Worm (Caenorhabditis elegans) whole organism, young adult: ENCODE data around the gene ceh-28.

Experiments used
- B0019.2 ChIP-seq: fragments of 200-800 bp; sonication (Bioruptor generic); conservative IDR thresholded peaks from 2 replicates; pipeline ENCODE4 v1.3.6; 2022; ENCODE audit warnings: missing genetic modification reagents, missing genetic modification characterization, missing compliant biosample characterization
- B0336.3 ChIP-seq: fragments of 200-800 bp; sonication (Bioruptor generic); IDR thresholded peaks from 2 replicates; pipeline ENCODE4 v1.3.6; 2022; ENCODE audit warnings: missing genetic modification characterization, missing compliant biosample characterization
- F23B12.7 ChIP-seq: sonication (generic microtip); optimal IDR thresholded peaks from 2 replicates; lab custom pipeline; 2017; ENCODE audit warnings: missing genetic modification characterization, mild to moderate bottlenecking, missing compliant biosample characterization, antibody characterized with exemption, moderate library complexity; ENCODE audit not compliant: insufficient read depth
- T26A5.8 ChIP-seq: sonication (generic microtip); optimal IDR thresholded peaks from 2 replicates; lab custom pipeline; 2016; ENCODE audit warnings: missing genetic modification characterization, missing compliant biosample characterization
- Y53G8AR.9 ChIP-seq: fragments of 200-800 bp; sonication (Bioruptor generic); conservative IDR thresholded peaks from 2 replicates; pipeline ENCODE4 v1.3.6; 2022; ENCODE audit warnings: missing genetic modification reagents, missing genetic modification characterization, missing compliant biosample characterization
- Y56A3A.18 ChIP-seq: fragments of 200-800 bp; sonication (Bioruptor generic); IDR thresholded peaks from 2 replicates; pipeline ENCODE4 v1.3.6; 2022; ENCODE audit warnings: missing genetic modification reagents, missing genetic modification characterization, missing compliant biosample characterization
- ama-1 ChIP-seq, 3 experiments: fragments of 150-350 bp in 1 of 3; sonication (generic microtip) in 2 of 3; optimal IDR thresholded peaks; 2 replicates each; lab custom pipeline; 2014 to 2018; ENCODE audit warnings: missing biosample characterization in 2 of 3, missing genetic modification characterization in 2 of 3, missing genetic modification reagents in 2 of 3
- athp-1 ChIP-seq: sonication (generic microtip); optimal IDR thresholded peaks from 2 replicates; lab custom pipeline; 2017; ENCODE audit warnings: mild to moderate bottlenecking, missing genetic modification characterization, missing compliant biosample characterization
- bed-1 ChIP-seq: fragments of 200-800 bp; sonication (Bioruptor generic); IDR thresholded peaks from 2 replicates; pipeline ENCODE4 v1.3.6; 2022; ENCODE audit warnings: missing genetic modification reagents, missing genetic modification characterization, missing compliant biosample characterization
- cebp-1 ChIP-seq, 2 experiments: fragments of 200-800 bp in 1 of 2; sonication (Bioruptor generic) in 1 of 2; sonication (generic microtip) in 1 of 2; IDR thresholded peaks in 1 of 2; optimal IDR thresholded peaks in 1 of 2; 2 replicates each; pipeline versions ENCODE4 v1.3.6 to Lab custom; 2017 to 2022; ENCODE audit warnings: missing compliant biosample characterization in 2 of 2, missing genetic modification characterization in 2 of 2, mild to moderate bottlenecking in 1 of 2, missing genetic modification reagents in 1 of 2, moderate library complexity in 1 of 2
- cebp-2 ChIP-seq: fragments of 200-800 bp; sonication (Bioruptor generic); IDR thresholded peaks from 2 replicates; pipeline ENCODE4 v1.3.6; 2022; ENCODE audit warnings: missing genetic modification characterization, missing compliant biosample characterization
- ceh-79 ChIP-seq: sonication (generic microtip); optimal IDR thresholded peaks from 2 replicates; lab custom pipeline; 2017; ENCODE audit warnings: mild to moderate bottlenecking, missing genetic modification characterization, missing compliant biosample characterization
- chd-7 ChIP-seq: sonication (generic microtip); optimal IDR thresholded peaks from 2 replicates; lab custom pipeline; 2016; ENCODE audit warnings: mild to moderate bottlenecking, missing genetic modification characterization, moderate library complexity, missing compliant biosample characterization
- egl-44 ChIP-seq: fragments of 200-800 bp; sonication (Bioruptor generic); IDR thresholded peaks from 2 replicates; pipeline ENCODE4 v1.3.6; 2022; ENCODE audit warnings: missing genetic modification reagents, missing genetic modification characterization, missing compliant biosample characterization
- ekl-4 ChIP-seq: fragments of 200-800 bp; sonication (Bioruptor generic); IDR thresholded peaks from 2 replicates; pipeline ENCODE4 v1.3.6; 2022; ENCODE audit warnings: missing genetic modification reagents, missing genetic modification characterization, missing compliant biosample characterization
- fkh-3 ChIP-seq: sonication (generic microtip); optimal IDR thresholded peaks from 2 replicates; lab custom pipeline; 2016; ENCODE audit warnings: mild to moderate bottlenecking, missing genetic modification characterization, missing compliant biosample characterization
- gei-17 ChIP-seq: fragments of 200-800 bp; sonication (Bioruptor generic); optimal IDR thresholded peaks from 2 replicates; lab custom pipeline; 2018; ENCODE audit warnings: mild to moderate bottlenecking, missing genetic modification characterization, missing compliant biosample characterization
- hmg-1.2 ChIP-seq: fragments of 200-800 bp; sonication (Bioruptor generic); IDR thresholded peaks from 2 replicates; pipeline ENCODE4 v1.3.6; 2022; ENCODE audit warnings: missing genetic modification reagents, missing genetic modification characterization, missing compliant biosample characterization
- hrde-1 ChIP-seq: sonication (generic microtip); optimal IDR thresholded peaks from 2 replicates; lab custom pipeline; 2016; ENCODE audit warnings: missing genetic modification characterization, mild to moderate bottlenecking, missing compliant biosample characterization, moderate library complexity, missing genotype, missing genetic modification reagents, borderline replicate concordance
- lag-1 ChIP-seq: fragments of 200-800 bp; sonication (Bioruptor generic); IDR thresholded peaks from 2 replicates; pipeline ENCODE4 v1.3.6; 2022; ENCODE audit warnings: missing genetic modification reagents, missing genetic modification characterization, missing compliant biosample characterization
- let-526 ChIP-seq: fragments of 200-800 bp; sonication (Bioruptor generic); IDR thresholded peaks from 2 replicates; pipeline ENCODE4 v1.3.6; 2022; ENCODE audit warnings: missing genetic modification reagents, missing genetic modification characterization, missing compliant biosample characterization
- let-607 ChIP-seq, 2 experiments: fragments of 200-800 bp in 1 of 2; sonication (Bioruptor generic) in 1 of 2; sonication (generic microtip) in 1 of 2; optimal IDR thresholded peaks; 2 replicates each; lab custom pipeline; 2016 to 2018; ENCODE audit warnings: mild to moderate bottlenecking in 2 of 2, missing compliant biosample characterization in 2 of 2, missing genetic modification characterization in 2 of 2, moderate library complexity in 2 of 2, missing genotype in 1 of 2
- lin-26 ChIP-seq: fragments of 200-800 bp; sonication (Bioruptor generic); IDR thresholded peaks from 2 replicates; pipeline ENCODE4 v1.3.6; 2022; ENCODE audit warnings: missing genetic modification reagents, missing genetic modification characterization, missing compliant biosample characterization
- lin-35 ChIP-seq, 3 experiments: fragments of 150-350 bp in 2 of 3; sonication (generic microtip) in 1 of 3; optimal IDR thresholded peaks; 2 replicates each; lab custom pipeline; 2014 to 2018; ENCODE audit warnings: missing biosample characterization in 3 of 3, missing genetic modification characterization in 3 of 3, missing genetic modification reagents in 3 of 3
- lin-40 ChIP-seq: sonication (generic microtip); optimal IDR thresholded peaks from 2 replicates; lab custom pipeline; 2016; ENCODE audit warnings: missing genetic modification characterization, mild to moderate bottlenecking, missing compliant biosample characterization, missing genotype, missing genetic modification reagents
- lsl-1 ChIP-seq: fragments of 200-800 bp; sonication (Bioruptor generic); optimal IDR thresholded peaks from 2 replicates; lab custom pipeline; 2018; ENCODE audit warnings: mild to moderate bottlenecking, missing genetic modification characterization, moderate library complexity, missing compliant biosample characterization
- madf-3 ChIP-seq: fragments of 200-800 bp; sonication (Bioruptor generic); IDR thresholded peaks from 2 replicates; pipeline ENCODE4 v1.3.6; 2022; ENCODE audit warnings: missing genetic modification reagents, missing genetic modification characterization, missing compliant biosample characterization
- madf-8 ChIP-seq: fragments of 200-800 bp; sonication (Bioruptor generic); conservative IDR thresholded peaks from 2 replicates; pipeline ENCODE4 v1.3.6; 2022; ENCODE audit warnings: missing genetic modification reagents, missing genetic modification characterization, missing compliant biosample characterization
- mcd-1 ChIP-seq: fragments of 200-800 bp; sonication (Bioruptor generic); IDR thresholded peaks from 2 replicates; pipeline ENCODE4 v1.3.6; 2022; ENCODE audit warnings: missing genetic modification reagents, missing genetic modification characterization, missing compliant biosample characterization
- mel-28 ChIP-seq: sonication (generic microtip); optimal IDR thresholded peaks from 2 replicates; lab custom pipeline; 2016; ENCODE audit warnings: borderline replicate concordance, mild to moderate bottlenecking, missing genetic modification characterization, missing compliant biosample characterization
- mxl-1 ChIP-seq: sonication (generic microtip); optimal IDR thresholded peaks from 2 replicates; lab custom pipeline; 2016; ENCODE audit warnings: missing genetic modification characterization, missing compliant biosample characterization
- nhr-90 ChIP-seq: sonication (generic microtip); optimal IDR thresholded peaks from 2 replicates; lab custom pipeline; 2016; ENCODE audit warnings: missing genotype, mild to moderate bottlenecking, missing genetic modification characterization, missing compliant biosample characterization
- pbrm-1 ChIP-seq: fragments of 200-800 bp; sonication (Bioruptor generic); IDR thresholded peaks from 2 replicates; pipeline ENCODE4 v1.3.6; 2022; ENCODE audit warnings: missing genetic modification reagents, missing genetic modification characterization, missing compliant biosample characterization
- pha-4 ChIP-seq: fragments of 150-350 bp; sonication (generic microtip); optimal IDR thresholded peaks from 2 replicates; lab custom pipeline; 2014; ENCODE audit warnings: missing biosample characterization, missing genetic modification reagents, missing genetic modification characterization
- repo-1 ChIP-seq: sonication (generic microtip); optimal IDR thresholded peaks from 2 replicates; lab custom pipeline; 2017; ENCODE audit warnings: mild to moderate bottlenecking, missing genetic modification characterization, missing compliant biosample characterization
- rpc-1 ChIP-seq, 2 experiments: fragments of 150-350 bp in 1 of 2; sonication (generic microtip) in 1 of 2; optimal IDR thresholded peaks; 2 replicates each; lab custom pipeline; 2014 to 2018; ENCODE audit warnings: missing biosample characterization in 1 of 2, missing genetic modification characterization in 1 of 2, missing genetic modification reagents in 1 of 2, missing genotype in 1 of 2
- snpc-1.1 ChIP-seq: sonication (generic microtip); optimal IDR thresholded peaks from 2 replicates; lab custom pipeline; 2017; ENCODE audit warnings: missing genetic modification characterization, mild to moderate bottlenecking, missing compliant biosample characterization, antibody characterized with exemption, moderate library complexity, missing genotype, missing genetic modification reagents; ENCODE audit not compliant: insufficient read depth
- tbp1 ChIP-seq: fragments of 200-800 bp; sonication (Bioruptor generic); optimal IDR thresholded peaks from 2 replicates; lab custom pipeline; 2018; ENCODE audit warnings: mild to moderate bottlenecking, missing genetic modification characterization, missing compliant biosample characterization
- tlf-1 ChIP-seq: fragments of 200-800 bp; sonication (Bioruptor generic); optimal IDR thresholded peaks from 2 replicates; lab custom pipeline; 2018; ENCODE audit warnings: mild to moderate bottlenecking, missing genetic modification characterization, missing compliant biosample characterization
- xnd-1 ChIP-seq: sonication (generic microtip); optimal IDR thresholded peaks from 2 replicates; lab custom pipeline; 2016; ENCODE audit warnings: missing genotype, missing genetic modification reagents, missing genetic modification characterization, missing compliant biosample characterization
- zfh-2 ChIP-seq: fragments of 200-800 bp; sonication (Bioruptor generic); conservative IDR thresholded peaks from 2 replicates; pipeline ENCODE4 v1.3.6; 2022; ENCODE audit warnings: missing genetic modification reagents, missing genetic modification characterization, missing compliant biosample characterization
- ztf-26 ChIP-seq: sonication (generic microtip); optimal IDR thresholded peaks from 2 replicates; lab custom pipeline; 2017; ENCODE audit warnings: missing genetic modification characterization, missing compliant biosample characterization

ceh-28 gene

DNA sequence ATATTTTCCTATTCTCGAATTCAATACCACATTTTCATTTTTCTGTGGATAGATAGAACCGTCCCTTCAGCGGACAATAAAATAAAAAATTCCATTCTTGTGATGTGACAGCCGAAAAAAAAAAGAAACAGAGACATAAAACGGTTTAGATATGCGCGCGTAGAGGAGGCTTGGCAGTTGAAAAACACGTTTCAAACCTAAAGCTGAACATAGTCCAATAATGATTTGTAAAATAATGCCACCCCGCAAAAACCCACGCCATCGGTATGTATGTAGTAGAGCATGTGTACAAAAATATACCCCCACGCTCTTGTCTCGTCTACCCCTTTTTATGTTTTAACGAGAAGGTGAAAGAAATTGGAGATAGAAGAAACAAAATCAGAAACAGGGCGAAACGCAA is 34.2 kb downstream of the ceh-28 start:
- TF ChIP-seq pha-4 (tag; lab: Kevin White, UChicago) (no peak), ceh-79 (tag; lab: Kevin White, UChicago) (no peak), let-607 (tag; optimal IDR thresholded peaks at IDR 0.05; lab: Kevin White, UChicago) (no peak), repo-1 (peak; percentile 70), mcd-1 (GFP tag; lab: Robert Waterston, UW) (0 out of 2 replicates have a peak, but pooled peaks have one; percentile 25), rpc-1 (optimal IDR thresholded peaks at IDR 0.05; lab: Kevin White, UChicago) (no peak), rpc-1 (tag; optimal IDR thresholded peaks at IDR 0.05; lab: Kevin White, UChicago) (no peak), athp-1 (tag; lab: Kevin White, UChicago) (peak; percentile 52), zfh-2 (GFP tag; lab: Robert Waterston, UW) (no peak), lsl-1 (GFP tag; lab: Kevin White, UChicago) (no peak), T26A5.8 (tag; lab: Kevin White, UChicago) (no peak), egl-44 (GFP tag; lab: Robert Waterston, UW) (peak; percentile 47; the same call in 1 of the 2 replicates), chd-7 (tag; lab: Kevin White, UChicago) (peak; percentile 66), lin-35 (GFP tag; optimal IDR thresholded peaks at IDR 0.05; lab: Kevin White, UChicago) (peak in 1 of 3 experiments; percentile 14), tbp1 (GFP tag; lab: Kevin White, UChicago) (peak; percentile 34), Y53G8AR.9 (GFP tag; lab: Robert Waterston, UW) (peak; percentile 79; the same call in 1 of the 2 replicates), lin-26 (GFP tag; lab: Robert Waterston, UW) (peak; percentile 57; the same call in 1 of the 2 replicates), B0019.2 (no peak), tlf-1 (GFP tag; lab: Kevin White, UChicago) (peak; percentile 15), pbrm-1 (GFP tag; lab: Robert Waterston, UW) (0 out of 2 replicates have a peak, but pooled peaks have one; percentile 41), nhr-90 (tag; lab: Kevin White, UChicago) (peak; percentile 28), lin-40 (tag; lab: Kevin White, UChicago) (peak; percentile 37), hmg-1.2 (GFP tag; lab: Robert Waterston, UW) (peak; percentile 21; the same call in 1 of the 2 replicates), mel-28 (tag; lab: Kevin White, UChicago) (peak; percentile 19), cebp-1 (GFP tag; IDR thresholded peaks at IDR 0.05; lab: Robert Waterston, UW) (no peak), cebp-1 (tag; optimal IDR thresholded peaks at IDR 0.05; lab: Kevin White, UChicago) (peak; percentile 67), madf-3 (GFP tag; lab: Robert Waterston, UW) (no peak), xnd-1 (tag; lab: Kevin White, UChicago) (no peak), cebp-2 (GFP tag; lab: Robert Waterston, UW) (0 out of 2 replicates have a peak, but pooled peaks have one; percentile 34), snpc-1.1 (tag; lab: Kevin White, UChicago) (no peak), let-526 (GFP tag; lab: Robert Waterston, UW) (no peak), F23B12.7 (tag; lab: Kevin White, UChicago) (no peak), madf-8 (GFP tag; lab: Robert Waterston, UW) (no peak), bed-1 (GFP tag; lab: Robert Waterston, UW) (no peak), mxl-1 (peak; percentile 2), lag-1 (GFP tag; lab: Robert Waterston, UW) (no peak), B0336.3 (GFP tag; lab: Robert Waterston, UW) (peak; percentile 35; the same call in 1 of the 2 replicates), hrde-1 (tag; lab: Kevin White, UChicago) (no peak), fkh-3 (no peak), ama-1 (optimal IDR thresholded peaks at IDR 0.05; lab: Kevin White, UChicago) (peak; percentile 76), ama-1 (GFP tag; optimal IDR thresholded peaks at IDR 0.05; lab: Kevin White, UChicago) (no peak), ztf-26 (tag; lab: Kevin White, UChicago) (peak; percentile 67), ekl-4 (peak; percentile 27; the same call in 1 of the 2 replicates), gei-17 (GFP tag; lab: Kevin White, UChicago) (peak; percentile 4), Y56A3A.18 (GFP tag; lab: Robert Waterston, UW) (peak; percentile 73; the same call in 1 of the 2 replicates)
